Fruit fly (Drosophila melanogaster) whole organism, embryonic: Measurements from ENCODE around the gene Lcp65Ab1.

ENCODE experiments used
- Asciz ChIP-seq: fragments of 200-800 bp; sonication (Bioruptor generic); optimal IDR thresholded peaks from 2 replicates; lab custom pipeline; 2017; ENCODE audit warnings: missing biosample characterization, mild to moderate bottlenecking, missing genetic modification characterization, missing genetic modification reagents
- Atf-2 ChIP-seq: fragments of 200-800 bp; sonication (Bioruptor generic); optimal IDR thresholded peaks from 2 replicates; lab custom pipeline; 2016; ENCODE audit warnings: missing biosample characterization, missing genetic modification characterization
- Blimp-1 ChIP-seq: fragments of 200-800 bp; sonication (Bioruptor generic); optimal IDR thresholded peaks from 3 replicates; lab custom pipeline; 2018; ENCODE audit warnings: missing biosample characterization, missing genetic modification characterization, mild to moderate bottlenecking, moderate library complexity, missing genetic modification reagents
- CG10147 ChIP-seq: fragments of 200-800 bp; sonication (Bioruptor generic); optimal IDR thresholded peaks from 2 replicates; lab custom pipeline; 2019; ENCODE audit warnings: missing biosample characterization, mild to moderate bottlenecking, missing genetic modification characterization, moderate library complexity
- CG10431 ChIP-seq: fragments of 200-800 bp; sonication (Bioruptor generic); optimal IDR thresholded peaks from 3 replicates; lab custom pipeline; 2018; ENCODE audit warnings: missing biosample characterization, mild to moderate bottlenecking, missing genetic modification characterization
- CG11723 ChIP-seq: fragments of 200-800 bp; sonication (Bioruptor generic); optimal IDR thresholded peaks from 2 replicates; lab custom pipeline; 2017; ENCODE audit warnings: missing biosample characterization, mild to moderate bottlenecking, missing genetic modification characterization
- CG12236 ChIP-seq: fragments of 200-800 bp; sonication (Bioruptor generic); optimal IDR thresholded peaks from 2 replicates; lab custom pipeline; 2016; ENCODE audit warnings: missing biosample characterization, missing genetic modification characterization
- CG13624 ChIP-seq: fragments of 200-800 bp; sonication (Bioruptor generic); optimal IDR thresholded peaks from 2 replicates; lab custom pipeline; 2016; ENCODE audit warnings: missing biosample characterization, missing genetic modification characterization
- CG15514 ChIP-seq: fragments of 200-800 bp; sonication (Bioruptor generic); optimal IDR thresholded peaks from 3 replicates; lab custom pipeline; 2017; ENCODE audit warnings: missing biosample characterization, missing genetic modification characterization, mild to moderate bottlenecking, moderate library complexity, missing genetic modification reagents
- CG16813 ChIP-seq: fragments of 200-800 bp; sonication (Bioruptor generic); IDR thresholded peaks from 3 replicates; pipeline ENCODE4 v1.3.6; 2022; ENCODE audit warnings: missing biosample characterization, missing genetic modification characterization; ENCODE audit not compliant: partially characterized antibody
- CG17361 ChIP-seq: fragments of 200-800 bp; sonication (Bioruptor generic); IDR thresholded peaks from 3 replicates; pipeline ENCODE4 v1.3.6; 2022; ENCODE audit warnings: missing biosample characterization, missing genetic modification characterization
- CG17802 ChIP-seq: fragments of 200-800 bp; sonication (Bioruptor generic); optimal IDR thresholded peaks from 2 replicates; lab custom pipeline; 2018; ENCODE audit warnings: missing biosample characterization, mild to moderate bottlenecking, missing genetic modification characterization, moderate library complexity
- CG18764 ChIP-seq: fragments of 200-800 bp; sonication (Bioruptor generic); optimal IDR thresholded peaks from 3 replicates; lab custom pipeline; 2016; ENCODE audit warnings: missing biosample characterization, missing genetic modification characterization
- CG2116 ChIP-seq: fragments of 200-800 bp; sonication (Bioruptor generic); optimal IDR thresholded peaks from 3 replicates; lab custom pipeline; 2018; ENCODE audit warnings: missing biosample characterization, mild to moderate bottlenecking, missing genetic modification characterization
- CG5245 ChIP-seq: fragments of 200-800 bp; sonication (Bioruptor generic); optimal IDR thresholded peaks from 3 replicates; lab custom pipeline; 2016; ENCODE audit warnings: missing biosample characterization, missing genetic modification characterization
- CG6254 ChIP-seq: fragments of 200-800 bp; sonication (Bioruptor generic); optimal IDR thresholded peaks from 3 replicates; lab custom pipeline; 2017; ENCODE audit warnings: mild to moderate bottlenecking, missing biosample characterization, missing genetic modification reagents, missing genetic modification characterization
- CG6689 ChIP-seq: fragments of 200-800 bp; sonication (Bioruptor generic); IDR thresholded peaks from 2 replicates; pipeline ENCODE4 v1.3.6; 2022; ENCODE audit warnings: missing biosample characterization, missing genetic modification characterization
- CG7928 ChIP-seq: fragments of 200-800 bp; sonication (Bioruptor generic); optimal IDR thresholded peaks from 2 replicates; lab custom pipeline; 2017; ENCODE audit warnings: missing biosample characterization, mild to moderate bottlenecking, missing genetic modification characterization
- CG8089 ChIP-seq: fragments of 200-800 bp; sonication (Bioruptor generic); optimal IDR thresholded peaks from 3 replicates; lab custom pipeline; 2016; ENCODE audit warnings: missing biosample characterization, missing genetic modification characterization
- CG8359 ChIP-seq: fragments of 200-800 bp; sonication (Bioruptor generic); optimal IDR thresholded peaks from 2 replicates; lab custom pipeline; 2017; ENCODE audit warnings: missing biosample characterization, mild to moderate bottlenecking, missing genetic modification characterization, borderline replicate concordance
- CG8765 ChIP-seq: fragments of 200-800 bp; sonication (Bioruptor generic); IDR thresholded peaks from 2 replicates; pipeline ENCODE4 v1.3.6; 2022; ENCODE audit warnings: missing biosample characterization, missing genetic modification characterization
- CG9215 ChIP-seq: fragments of 200-800 bp; sonication (Bioruptor generic); IDR thresholded peaks from 2 replicates; pipeline ENCODE4 v1.3.6; 2022; ENCODE audit warnings: missing biosample characterization, missing genetic modification characterization
- D ChIP-seq, 2 experiments: fragments of 200-800 bp in 1 of 2; fragments of >200 bp in 1 of 2; sonication (Bioruptor generic) in 1 of 2; optimal IDR thresholded peaks; 2 replicates in 1 of 2; 3 replicates in 1 of 2; lab custom pipeline; 2017; ENCODE audit warnings: mild to moderate bottlenecking in 1 of 2, missing biosample characterization in 1 of 2, missing genetic modification characterization in 1 of 2, missing genetic modification reagents in 1 of 2
- Dfd ChIP-seq, 2 experiments: fragments of >200 bp; optimal IDR thresholded peaks; 2 replicates each; lab custom pipeline; 2017; ENCODE audit warnings: missing biosample characterization in 2 of 2, missing genetic modification characterization in 2 of 2
- Dp ChIP-seq: fragments of 200-800 bp; sonication (Bioruptor generic); optimal IDR thresholded peaks from 2 replicates; lab custom pipeline; 2018; ENCODE audit warnings: missing biosample characterization, mild to moderate bottlenecking, missing genetic modification characterization, moderate library complexity
- Eip74EF ChIP-seq, 2 experiments: fragments of 200-800 bp in 1 of 2; fragments of >200 bp in 1 of 2; sonication (Bioruptor generic) in 1 of 2; optimal IDR thresholded peaks; 2 replicates each; lab custom pipeline; 2017 to 2019; ENCODE audit warnings: missing biosample characterization in 2 of 2, missing genetic modification characterization in 2 of 2, mild to moderate bottlenecking in 1 of 2, moderate library complexity in 1 of 2
- Fer2 ChIP-seq: fragments of 200-800 bp; sonication (Bioruptor generic); optimal IDR thresholded peaks from 2 replicates; lab custom pipeline; 2018; ENCODE audit warnings: missing biosample characterization, mild to moderate bottlenecking, missing genetic modification characterization, moderate library complexity
- Hr78 ChIP-seq, 2 experiments: fragments of 200-800 bp in 1 of 2; fragments of >200 bp in 1 of 2; sonication (Bioruptor generic) in 1 of 2; optimal IDR thresholded peaks; 2 replicates each; lab custom pipeline; 2017 to 2019; ENCODE audit warnings: missing biosample characterization in 2 of 2, missing genetic modification characterization in 2 of 2, mild to moderate bottlenecking in 1 of 2, moderate library complexity in 1 of 2
- Meics ChIP-seq: fragments of 200-800 bp; sonication (Bioruptor generic); optimal IDR thresholded peaks from 2 replicates; lab custom pipeline; 2017; ENCODE audit warnings: missing biosample characterization, mild to moderate bottlenecking, missing genetic modification characterization
- Mrtf ChIP-seq: fragments of 200-800 bp; sonication (Bioruptor generic); IDR thresholded peaks from 3 replicates; pipeline ENCODE4 v1.3.6; 2022; ENCODE audit warnings: missing biosample characterization, missing genetic modification characterization
- Rfx ChIP-seq: fragments of 200-800 bp; sonication (Bioruptor generic); IDR thresholded peaks from 2 replicates; pipeline ENCODE4 v1.3.6; 2022; ENCODE audit warnings: missing biosample characterization, missing genetic modification characterization
- Spps ChIP-seq: fragments of 200-800 bp; sonication (Bioruptor generic); optimal IDR thresholded peaks from 2 replicates; lab custom pipeline; 2018; ENCODE audit warnings: missing biosample characterization, mild to moderate bottlenecking, missing genetic modification characterization
- ase ChIP-seq: fragments of 200-800 bp; sonication (Bioruptor generic); IDR thresholded peaks from 3 replicates; pipeline ENCODE4 v1.3.6; 2022; ENCODE audit warnings: missing biosample characterization, missing genetic modification characterization
- ato ChIP-seq: fragments of 200-800 bp; sonication (Bioruptor generic); IDR thresholded peaks from 2 replicates; pipeline ENCODE4 v1.3.6; 2022; ENCODE audit warnings: missing biosample characterization, missing genetic modification characterization; ENCODE audit not compliant: partially characterized antibody
- crc ChIP-seq: fragments of 200-800 bp; sonication (Bioruptor generic); optimal IDR thresholded peaks from 2 replicates; lab custom pipeline; 2016; ENCODE audit warnings: missing biosample characterization, missing genetic modification characterization
- crol ChIP-seq: fragments of 200-800 bp; sonication (Bioruptor generic); IDR thresholded peaks from 2 replicates; pipeline ENCODE4 v1.3.6; 2022; ENCODE audit warnings: missing biosample characterization, missing genetic modification characterization
- dmrt11E ChIP-seq: fragments of 200-800 bp; sonication (Bioruptor generic); optimal IDR thresholded peaks from 3 replicates; lab custom pipeline; 2018; ENCODE audit warnings: missing biosample characterization, mild to moderate bottlenecking, missing genetic modification characterization, moderate library complexity
- dmrt99B ChIP-seq: fragments of 200-800 bp; sonication (Bioruptor generic); optimal IDR thresholded peaks from 2 replicates; lab custom pipeline; 2018; ENCODE audit warnings: missing biosample characterization, mild to moderate bottlenecking, missing genetic modification characterization, moderate library complexity
- exex ChIP-seq: fragments of 200-800 bp; sonication (Bioruptor generic); optimal IDR thresholded peaks from 4 replicates; lab custom pipeline; 2018; ENCODE audit warnings: missing biosample characterization, mild to moderate bottlenecking, missing genetic modification characterization, moderate library complexity
- gce ChIP-seq: fragments of 200-800 bp; sonication (Bioruptor generic); IDR thresholded peaks from 3 replicates; pipeline ENCODE4 v1.3.6; 2022; ENCODE audit warnings: missing biosample characterization, missing genetic modification characterization
- grn ChIP-seq: fragments of 200-800 bp; sonication (Bioruptor generic); optimal IDR thresholded peaks from 3 replicates; lab custom pipeline; 2017; ENCODE audit warnings: missing biosample characterization, missing genetic modification characterization
- knrl ChIP-seq: fragments of 200-800 bp; sonication (Bioruptor generic); IDR thresholded peaks from 3 replicates; pipeline ENCODE4 v1.3.6; 2022; ENCODE audit warnings: missing biosample characterization, missing genetic modification characterization; ENCODE audit not compliant: partially characterized antibody
- maf-S ChIP-seq: fragments of 200-800 bp; sonication (Bioruptor generic); optimal IDR thresholded peaks from 2 replicates; lab custom pipeline; 2016; ENCODE audit warnings: missing biosample characterization, missing genetic modification characterization
- nerfin-2 ChIP-seq: fragments of 200-800 bp; sonication (Bioruptor generic); IDR thresholded peaks from 2 replicates; pipeline ENCODE4 v1.3.6; 2022; ENCODE audit warnings: missing biosample characterization, missing genetic modification characterization; ENCODE audit not compliant: partially characterized antibody
- row ChIP-seq: fragments of 200-800 bp; sonication (Bioruptor generic); IDR thresholded peaks from 3 replicates; pipeline ENCODE4 v1.3.6; 2022; ENCODE audit warnings: missing biosample characterization, missing genetic modification characterization
- stc ChIP-seq: fragments of 200-800 bp; sonication (Bioruptor generic); IDR thresholded peaks from 2 replicates; pipeline ENCODE4 v1.3.6; 2022; ENCODE audit warnings: missing biosample characterization, missing genetic modification characterization

Lcp65Ab1 gene

dm6 chr3L:6124616-6125408, 24.5 kb upstream of the Lcp65Ab1 start (continued):
- TF ChIP-seq maf-S (GFP tag; lab: Kevin White, UChicago) (peak; percentile 50), CG15514 (GFP tag; lab: Kevin White, UChicago) (peak; percentile 80), CG9215 (GFP tag; lab: Robert Waterston, UW) (peak; percentile 28; the same call in 1 of the 2 replicates), CG10147 (GFP tag; lab: Kevin White, UChicago) (peak; percentile 54), CG18764 (GFP tag; lab: Kevin White, UChicago) (peak; percentile 67), D (optimal IDR thresholded peaks at IDR 0.05; lab: Kevin White, UChicago) (no peak), D (GFP tag; optimal IDR thresholded peaks at IDR 0.05; lab: Kevin White, UChicago) (peak; percentile 76), Eip74EF (GFP tag; optimal IDR thresholded peaks at IDR 0.05; lab: Kevin White, UChicago) (peak in 1 of 2 experiments; percentile 63), CG6689 (GFP tag; lab: Robert Waterston, UW) (peak; percentile 66), exex (tag; lab: Kevin White, UChicago) (no peak), gce (GFP tag; lab: Robert Waterston, UW) (peak; percentile 94), CG8765 (no peak), CG8359 (GFP tag; lab: Kevin White, UChicago) (peak; percentile 75), Hr78 (GFP tag; optimal IDR thresholded peaks at IDR 0.05; lab: Kevin White, UChicago) (no peak), ase (peak; percentile 79), CG17361 (GFP tag; lab: Robert Waterston, UW) (peak; percentile 66), stc (GFP tag; lab: Robert Waterston, UW) (peak; percentile 89), grn (peak; percentile 50), CG11723 (peak; percentile 40), Spps (peak; percentile 49), CG5245 (peak; percentile 69), Fer2 (tag; lab: Kevin White, UChicago) (peak; percentile 20), ato (GFP tag; lab: Robert Waterston, UW) (no peak), Blimp-1 (GFP tag; lab: Kevin White, UChicago) (peak; percentile 42), CG16813 (GFP tag; lab: Robert Waterston, UW) (no peak), CG6254 (GFP tag; lab: Kevin White, UChicago) (peak; percentile 99), crc (GFP tag; lab: Kevin White, UChicago) (peak; percentile 63), Dfd (GFP tag; optimal IDR thresholded peaks at IDR 0.05; lab: Kevin White, UChicago) (peak in 1 of 2 experiments; percentile 83), Rfx (GFP tag; lab: Robert Waterston, UW) (peak; percentile 91), Atf-2 (GFP tag; lab: Kevin White, UChicago) (no peak), CG2116 (GFP tag; lab: Kevin White, UChicago) (peak; percentile 65), Mrtf (peak; percentile 60; the same call in 2 of the 3 replicates), dmrt11E (tag; lab: Kevin White, UChicago) (peak; percentile 49), nerfin-2 (GFP tag; lab: Robert Waterston, UW) (no peak), Dp (GFP tag; lab: Kevin White, UChicago) (no peak), CG13624 (peak; percentile 13), CG17802 (tag; lab: Kevin White, UChicago) (peak; percentile 98), CG10431 (GFP tag; lab: Kevin White, UChicago) (peak; percentile 54), Meics (GFP tag; lab: Kevin White, UChicago) (peak; percentile 89), CG8089 (GFP tag; lab: Kevin White, UChicago) (peak; percentile 59), CG12236 (GFP tag; lab: Kevin White, UChicago) (peak; percentile 34), knrl (GFP tag; lab: Robert Waterston, UW) (peak; percentile 47; the same call in 1 of the 3 replicates), dmrt99B (peak; percentile 55), row (peak; percentile 22; the same call in 1 of the 3 replicates), Asciz (GFP tag; lab: Kevin White, UChicago) (peak; percentile 83), crol (GFP tag; lab: Robert Waterston, UW) (no peak), CG7928 (GFP tag; lab: Kevin White, UChicago) (peak; percentile 18)
